Worm (Caenorhabditis elegans) whole organism, midembryonic: ENCODE results near the gene W08E12.2.

Experiments used
- cog-1 ChIP-seq: sonication (generic microtip); optimal IDR thresholded peaks from 2 replicates; lab custom pipeline; 2016; ENCODE audit warnings: missing genetic modification characterization, missing compliant biosample characterization
- flt-1 ChIP-seq: fragments of 200-800 bp; sonication (Bioruptor generic); IDR thresholded peaks from 2 replicates; pipeline ENCODE4 v1.3.6; 2022; ENCODE audit warnings: missing genetic modification characterization, missing compliant biosample characterization
- tab-1 ChIP-seq: fragments of 200-800 bp; sonication (Bioruptor generic); IDR thresholded peaks from 2 replicates; pipeline ENCODE4 v1.3.6; 2022; ENCODE audit warnings: missing genetic modification characterization, missing compliant biosample characterization
- ztf-23 ChIP-seq: fragments of 200-800 bp; sonication (Bioruptor generic); IDR thresholded peaks from 2 replicates; pipeline ENCODE4 v1.3.6; 2022; ENCODE audit warnings: missing genetic modification reagents, missing genetic modification characterization, missing compliant biosample characterization
- ztf-29 ChIP-seq: fragments of 200-800 bp; sonication (Bioruptor generic); IDR thresholded peaks from 2 replicates; pipeline ENCODE4 v1.3.6; 2022; ENCODE audit warnings: missing genetic modification reagents, missing genetic modification characterization, missing compliant biosample characterization

- TF ChIP-seq cog-1 (tag; lab: Kevin White, UChicago) = no peak
- no peak for TF ChIP-seq ztf-23
- no peak for TF ChIP-seq flt-1
- TF ChIP-seq tab-1 = no peak
- no peak for TF ChIP-seq ztf-29 (GFP tag; lab: Robert Waterston, UW)
Observed at ce11 chrIV:3341170-3341569, 35.5 kb downstream of the W08E12.2 start, which contains the start of gene F42A6.2.
